Fruit fly (Drosophila melanogaster) whole organism, wandering third instar larva: ENCODE results near the gene CG3679.

Source experiments
- Abd-B ChIP-seq: fragments of >200 bp; optimal IDR thresholded peaks from 2 replicates; lab custom pipeline; 2017; ENCODE audit warnings: missing biosample characterization, missing genetic modification characterization
- CG32264 ChIP-seq: fragments of 200-800 bp; sonication (Bioruptor generic); optimal IDR thresholded peaks from 2 replicates; lab custom pipeline; 2016; ENCODE audit warnings: missing biosample characterization, missing genetic modification characterization
- CG9705 ChIP-seq: fragments of 200-800 bp; sonication (Bioruptor generic); optimal IDR thresholded peaks from 2 replicates; lab custom pipeline; 2018; ENCODE audit warnings: missing biosample characterization, mild to moderate bottlenecking, missing genetic modification characterization
- CrebA ChIP-seq: fragments of 200-800 bp; sonication (Bioruptor generic); optimal IDR thresholded peaks from 2 replicates; lab custom pipeline; 2016; ENCODE audit warnings: missing biosample characterization, mild to moderate bottlenecking, missing genetic modification characterization, borderline replicate concordance
- Dfd ChIP-seq: fragments of >200 bp; optimal IDR thresholded peaks from 2 replicates; lab custom pipeline; 2017; ENCODE audit warnings: missing biosample characterization, missing genetic modification characterization
- Hr78 ChIP-seq: fragments of >200 bp; optimal IDR thresholded peaks from 2 replicates; lab custom pipeline; 2017; ENCODE audit warnings: missing biosample characterization, missing genetic modification characterization
- Hr83 ChIP-seq: fragments of 200-300 bp; sonication (Bioruptor generic); optimal IDR thresholded peaks from 2 replicates; lab custom pipeline; 2016; ENCODE audit warnings: missing biosample characterization, mild to moderate bottlenecking, missing genetic modification characterization, moderate library complexity; ENCODE audit not compliant: poor library complexity, severe bottlenecking
- Jra ChIP-seq: sonication (Bioruptor generic); optimal IDR thresholded peaks from 2 replicates; lab custom pipeline; 2016; ENCODE audit warnings: missing biosample characterization, missing genetic modification characterization
- Myc ChIP-seq: fragments of >200 bp; optimal IDR thresholded peaks from 2 replicates; lab custom pipeline; 2017
- OdsH ChIP-seq: fragments of 200-800 bp; sonication (Bioruptor generic); optimal IDR thresholded peaks from 2 replicates; lab custom pipeline; 2016; ENCODE audit warnings: missing biosample characterization, mild to moderate bottlenecking, missing genetic modification characterization
- brk ChIP-seq: fragments of 200-800 bp; sonication (Bioruptor generic); optimal IDR thresholded peaks from 2 replicates; lab custom pipeline; 2016; ENCODE audit warnings: missing biosample characterization, mild to moderate bottlenecking, missing genetic modification characterization
- foxo ChIP-seq, 2 experiments: fragments of 200-800 bp; sonication (Bioruptor generic); optimal IDR thresholded peaks; 2 replicates in 1 of 2; 3 replicates in 1 of 2; lab custom pipeline; 2016 to 2017; ENCODE audit warnings: missing biosample characterization in 2 of 2, missing genetic modification characterization in 2 of 2
- lola ChIP-seq: fragments of >200 bp; optimal IDR thresholded peaks from 2 replicates; lab custom pipeline; 2017; ENCODE audit warnings: missing biosample characterization, missing genetic modification characterization
- psq ChIP-seq: fragments of 200-800 bp; sonication (Bioruptor generic); optimal IDR thresholded peaks from 3 replicates; lab custom pipeline; 2017; ENCODE audit warnings: missing biosample characterization, mild to moderate bottlenecking, missing genetic modification characterization, moderate library complexity

dm6 chrX:16279340-16279941, 24.2 kb upstream of the CG3679 start:
- TF ChIP-seq Hr78 (GFP tag; lab: Kevin White, UChicago) = no peak
- TF ChIP-seq lola (GFP tag; lab: Kevin White, UChicago) = no peak
- TF ChIP-seq foxo (GFP tag; optimal IDR thresholded peaks at IDR 0.05; lab: Kevin White, UChicago) = peak in 1 of 2 experiments; percentile 97
- TF ChIP-seq Hr83 (GFP tag; lab: Kevin White, UChicago) = peak; percentile 65
- TF ChIP-seq Dfd = no peak
- TF ChIP-seq Jra = peak; percentile 66
- no peak for TF ChIP-seq Abd-B (GFP tag; lab: Kevin White, UChicago)
- TF ChIP-seq CG32264 (GFP tag; lab: Kevin White, UChicago) = peak; percentile 73
- TF ChIP-seq CG9705 = peak; percentile 82
- peak; percentile 82 for TF ChIP-seq OdsH (GFP tag; lab: Kevin White, UChicago)
- TF ChIP-seq Myc (lab: Kevin White, UChicago) = no peak
- TF ChIP-seq brk (GFP tag; lab: Kevin White, UChicago) = no peak
- peak; percentile 67 for TF ChIP-seq psq (GFP tag; lab: Kevin White, UChicago)
- TF ChIP-seq CrebA (GFP tag; lab: Kevin White, UChicago) = no peak
